Fruit fly (Drosophila melanogaster) S2 (cell line): ENCODE data around the gene CG17666.

ENCODE experiments used
- CG8478 ChIP-seq: fragments of >200 bp; optimal IDR thresholded peaks from 2 replicates; lab custom pipeline; 2018
- CTCF ChIP-seq, 2 experiments: fragments of >200 bp; optimal IDR thresholded peaks; 2 replicates each; lab custom pipeline; 2018

dm6 chr3L:12754769-12755189 is 26.3 kb upstream of the CG17666 start, which contains the start of the genes CG10973 and Vps13D:
- TF ChIP-seq CG8478 = no peak
- TF ChIP-seq CTCF (optimal IDR thresholded peaks at IDR 0.05; lab: Kevin White, UChicago) = no peak
